Fruit fly (Drosophila melanogaster): Measurements from ENCODE around the gene CG9399.

The CG9399 gene

dm6 chr3R:9603022-9603942 lies 29.3 kb upstream of the CG9399 start (continued):
- TF ChIP-seq kni (GFP tag; optimal IDR thresholded peaks at IDR 0.05) (peak; percentile 93), CG2199 (GFP tag; IDR thresholded peaks at IDR 0.05) (0 out of 3 replicates have a peak, but pooled peaks have one; percentile 38), lov (optimal IDR thresholded peaks at IDR 0.05) (no peak), lov (GFP tag; IDR thresholded peaks at IDR 0.05) (0 out of 3 replicates have a peak, but pooled peaks have one; percentile 60), crol (GFP tag; IDR thresholded peaks at IDR 0.05) (peak; percentile 86), Trl (optimal IDR thresholded peaks at IDR 0.05) (no peak), Trl (GFP tag; optimal IDR thresholded peaks at IDR 0.05) (no peak), CG8924 (tag; optimal IDR thresholded peaks at IDR 0.05) (no peak), CG18011 (GFP tag; optimal IDR thresholded peaks at IDR 0.05) (no peak), CG2712 (tag; optimal IDR thresholded peaks at IDR 0.05) (no peak), sqz (GFP tag; optimal IDR thresholded peaks at IDR 0.05) (peak; percentile 88), ci (GFP tag; IDR thresholded peaks at IDR 0.05) (peak; percentile 56; the same call in 2 of the 3 replicates), Hr78 (GFP tag; optimal IDR thresholded peaks at IDR 0.05) (peak in 1 of 2 experiments; percentile 64), grn (GFP tag; optimal IDR thresholded peaks at IDR 0.05) (no peak), pros (GFP tag; optimal IDR thresholded peaks at IDR 0.05) (peak; percentile 51)

dm6 chr3R:9601949-9602348 lies 27.9 kb upstream of the CG9399 start:
- TF ChIP-seq Pdp1 (GFP tag; optimal IDR thresholded peaks at IDR 0.05) (peak in 1 of 2 experiments; percentile 90), trh (GFP tag; optimal IDR thresholded peaks at IDR 0.05) (no peak), Fer1 (GFP tag; optimal IDR thresholded peaks at IDR 0.05) (no peak), chinmo (GFP tag; IDR thresholded peaks at IDR 0.05; ENCODE audit: partially characterized antibody) (0 out of 4 replicates have a peak, but pooled peaks have one; percentile 62), chm (GFP tag; IDR thresholded peaks at IDR 0.05) (0 out of 2 replicates have a peak, but pooled peaks have one; percentile 17), Med (GFP tag) (peak; percentile 29), gem (tag; optimal IDR thresholded peaks at IDR 0.05) (peak; percentile 18), inv (GFP tag; IDR thresholded peaks at IDR 0.05; ENCODE audit: partially characterized antibody) (no peak), kah (GFP tag; optimal IDR thresholded peaks at IDR 0.05) (peak; percentile 77), phol (tag; optimal IDR thresholded peaks at IDR 0.05) (no peak)

DNA sequence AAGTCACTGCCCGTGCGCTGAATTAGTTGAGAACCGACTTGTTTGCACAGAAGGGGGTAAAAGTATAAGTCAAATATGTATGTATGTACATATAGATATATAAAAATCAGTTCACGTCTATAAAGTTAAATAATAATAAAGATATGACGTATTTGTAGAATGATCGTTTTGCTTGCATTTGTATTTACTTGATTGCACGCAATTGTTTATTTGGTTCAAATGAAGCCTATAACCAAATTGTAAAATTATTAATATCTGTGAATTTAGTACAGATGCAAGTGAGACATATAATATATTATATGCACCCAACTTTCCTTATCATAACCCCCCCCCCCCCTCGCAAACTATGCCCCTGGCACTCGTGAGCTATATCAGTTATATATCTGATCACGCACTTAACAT lies 26.5 kb upstream of the CG9399 start:
- TF ChIP-seq wek (GFP tag; optimal IDR thresholded peaks at IDR 0.05) = peak; percentile 31
- peak in 1 of 3 experiments; percentile 8 for TF ChIP-seq lola (GFP tag; optimal IDR thresholded peaks at IDR 0.05)
- no peak for TF ChIP-seq lbe (GFP tag; optimal IDR thresholded peaks at IDR 0.05)
- TF ChIP-seq CG10209 (GFP tag; optimal IDR thresholded peaks at IDR 0.05) = peak; percentile 60
- TF ChIP-seq tap (tag; optimal IDR thresholded peaks at IDR 0.05) = peak; percentile 30
- peak; percentile 29 for TF ChIP-seq CG12769 (tag; optimal IDR thresholded peaks at IDR 0.05)
- peak; percentile 50 for TF ChIP-seq CG31441 (GFP tag; IDR thresholded peaks at IDR 0.05)
- no peak for TF ChIP-seq run (tag; optimal IDR thresholded peaks at IDR 0.05)
- no peak for TF ChIP-seq eyg (GFP tag; optimal IDR thresholded peaks at IDR 0.05)
- TF ChIP-seq cg (GFP tag; optimal IDR thresholded peaks at IDR 0.05) = no peak
- TF ChIP-seq so (GFP tag; IDR thresholded peaks at IDR 0.05) = no peak
- peak; percentile 28 for TF ChIP-seq CG4424 (GFP tag; optimal IDR thresholded peaks at IDR 0.05)
- peak; percentile 32 for TF ChIP-seq fd3F (GFP tag; optimal IDR thresholded peaks at IDR 0.05)
- no peak for TF ChIP-seq CG17802 (tag; optimal IDR thresholded peaks at IDR 0.05)
- TF ChIP-seq CG8281 (tag; optimal IDR thresholded peaks at IDR 0.05) = peak; percentile 24
- TF ChIP-seq CG11723 (GFP tag; optimal IDR thresholded peaks at IDR 0.05) = peak; percentile 2
- peak; percentile 71 for TF ChIP-seq caup (GFP tag; optimal IDR thresholded peaks at IDR 0.05; ENCODE audit: severe bottlenecking)
- TF ChIP-seq CG6854 (GFP tag; optimal IDR thresholded peaks at IDR 0.05) = peak; percentile 44
- no peak for TF ChIP-seq CG34224 (GFP tag; IDR thresholded peaks at IDR 0.05; ENCODE audit: partially characterized antibody)
- peak; percentile 56 for TF ChIP-seq CG17359 (tag; optimal IDR thresholded peaks at IDR 0.05)
- TF ChIP-seq CHES-1-like (GFP tag; optimal IDR thresholded peaks at IDR 0.05) = no peak

Measured in whole organism, embryonic.